Worm (Caenorhabditis elegans) whole organism, mixed stage, embryonic: ENCODE measurements around the gene M03C11.9.
A peak's percentile ranks its signal among the peaks of the same experiment; 100 is the strongest.

Source experiments
- M03D4.4 ChIP-seq: sonication (generic microtip); optimal IDR thresholded peaks from 2 replicates; lab custom pipeline; 2017; ENCODE audit warnings: mild to moderate bottlenecking, missing genetic modification characterization, missing compliant biosample characterization
- bed-3 ChIP-seq: fragments of 200-800 bp; sonication (Bioruptor generic); optimal IDR thresholded peaks from 3 replicates; lab custom pipeline; 2018; ENCODE audit warnings: mild to moderate bottlenecking, missing genetic modification characterization, moderate library complexity, missing compliant biosample characterization
- blmp-1 ChIP-seq: fragments of 150-350 bp; optimal IDR thresholded peaks from 2 replicates; lab custom pipeline; 2014; ENCODE audit warnings: missing biosample characterization, missing genetic modification characterization
- ceh-43 ChIP-seq: fragments of 200-800 bp; sonication (Bioruptor generic); optimal IDR thresholded peaks from 2 replicates; lab custom pipeline; 2018; ENCODE audit warnings: mild to moderate bottlenecking, missing genetic modification characterization, moderate library complexity, missing compliant biosample characterization
- ceh-83 ChIP-seq: fragments of 200-800 bp; sonication (Bioruptor generic); optimal IDR thresholded peaks from 2 replicates; lab custom pipeline; 2018; ENCODE audit warnings: mild to moderate bottlenecking, missing genetic modification characterization, missing compliant biosample characterization
- ces-1 ChIP-seq: fragments of 150-350 bp; optimal IDR thresholded peaks from 2 replicates; lab custom pipeline; 2014; ENCODE audit warnings: missing biosample characterization, missing genetic modification reagents, missing genetic modification characterization
- cnd-1 ChIP-seq: fragments of 200-800 bp; sonication (Bioruptor generic); optimal IDR thresholded peaks from 2 replicates; lab custom pipeline; 2018; ENCODE audit warnings: mild to moderate bottlenecking, missing genetic modification characterization, missing compliant biosample characterization
- drap-1 ChIP-seq: fragments of 200-800 bp; sonication (Bioruptor generic); optimal IDR thresholded peaks from 3 replicates; lab custom pipeline; 2018; ENCODE audit warnings: mild to moderate bottlenecking, missing genetic modification characterization, missing compliant biosample characterization
- elt-1 ChIP-seq: sonication (generic microtip); optimal IDR thresholded peaks from 2 replicates; lab custom pipeline; 2017; ENCODE audit warnings: missing genetic modification characterization, mild to moderate bottlenecking, missing compliant biosample characterization, antibody characterized with exemption, moderate library complexity, borderline replicate concordance; ENCODE audit not compliant: insufficient read depth
- elt-3 ChIP-seq: fragments of 150-350 bp; optimal IDR thresholded peaks from 2 replicates; lab custom pipeline; 2014; ENCODE audit warnings: missing biosample characterization, missing genetic modification characterization
- flh-1 ChIP-seq: fragments of 200-800 bp; sonication (Bioruptor generic); optimal IDR thresholded peaks from 2 replicates; lab custom pipeline; 2018; ENCODE audit warnings: mild to moderate bottlenecking, missing genetic modification characterization, moderate library complexity, missing compliant biosample characterization
- ham-2 ChIP-seq: fragments of 200-800 bp; sonication (Bioruptor generic); optimal IDR thresholded peaks from 2 replicates; lab custom pipeline; 2018; ENCODE audit warnings: mild to moderate bottlenecking, missing genetic modification characterization, missing compliant biosample characterization
- hlh-1 ChIP-seq: fragments of 150-350 bp; optimal IDR thresholded peaks from 2 replicates; lab custom pipeline; 2014; ENCODE audit warnings: missing biosample characterization, missing genetic modification reagents, missing genetic modification characterization
- lin-13 ChIP-seq: fragments of 150-350 bp; optimal IDR thresholded peaks from 2 replicates; lab custom pipeline; 2014; ENCODE audit warnings: missing biosample characterization, missing genetic modification characterization
- lin-32 ChIP-seq: fragments of 200-800 bp; sonication (Bioruptor generic); optimal IDR thresholded peaks from 2 replicates; lab custom pipeline; 2018; ENCODE audit warnings: mild to moderate bottlenecking, missing genetic modification characterization, missing compliant biosample characterization
- lsy-2 ChIP-seq: fragments of 150-350 bp; optimal IDR thresholded peaks from 2 replicates; lab custom pipeline; 2014; ENCODE audit warnings: missing biosample characterization, missing genetic modification characterization
- mab-5 ChIP-seq: fragments of 150-350 bp; optimal IDR thresholded peaks from 2 replicates; lab custom pipeline; 2014; ENCODE audit warnings: missing biosample characterization, missing genetic modification characterization
- mep-1 ChIP-seq: fragments of 150-350 bp; optimal IDR thresholded peaks from 2 replicates; lab custom pipeline; 2017; ENCODE audit warnings: missing biosample characterization, missing genetic modification reagents, missing genetic modification characterization, inconsistent platforms
- mls-2 ChIP-seq: sonication (generic microtip); optimal IDR thresholded peaks from 2 replicates; lab custom pipeline; 2016; ENCODE audit warnings: mild to moderate bottlenecking, missing genetic modification characterization, moderate library complexity, missing compliant biosample characterization
- nhr-2 ChIP-seq: fragments of 150-350 bp; optimal IDR thresholded peaks from 2 replicates; lab custom pipeline; 2014; ENCODE audit warnings: missing biosample characterization, missing genetic modification characterization
- nhr-237 ChIP-seq: fragments of 150-350 bp; optimal IDR thresholded peaks from 2 replicates; lab custom pipeline; 2014; ENCODE audit warnings: missing biosample characterization, missing genetic modification characterization
- nhr-28 ChIP-seq: fragments of 150-350 bp; optimal IDR thresholded peaks from 2 replicates; lab custom pipeline; 2014; ENCODE audit warnings: missing biosample characterization, missing genetic modification characterization
- nhr-76 ChIP-seq: sonication (generic microtip); optimal IDR thresholded peaks from 2 replicates; lab custom pipeline; 2017; ENCODE audit warnings: missing biosample characterization, missing genetic modification characterization
- pha-4 ChIP-seq: fragments of 150-350 bp; optimal IDR thresholded peaks from 2 replicates; lab custom pipeline; 2018; ENCODE audit warnings: missing biosample characterization, missing genetic modification reagents, missing genetic modification characterization
- sem-2 ChIP-seq: fragments of 200-800 bp; sonication (Bioruptor generic); optimal IDR thresholded peaks from 2 replicates; lab custom pipeline; 2018; ENCODE audit warnings: mild to moderate bottlenecking, missing genetic modification characterization, missing compliant biosample characterization
- snpc-4 ChIP-seq: fragments of 150-350 bp; optimal IDR thresholded peaks from 2 replicates; lab custom pipeline; 2014; ENCODE audit warnings: missing biosample characterization, missing genetic modification characterization
- sptf-1 ChIP-seq: sonication (generic microtip); optimal IDR thresholded peaks from 2 replicates; lab custom pipeline; 2017; ENCODE audit warnings: mild to moderate bottlenecking, missing genetic modification characterization, moderate library complexity, missing compliant biosample characterization
- tbx-8 ChIP-seq: fragments of 200-800 bp; sonication (Bioruptor generic); optimal IDR thresholded peaks from 2 replicates; lab custom pipeline; 2018; ENCODE audit warnings: mild to moderate bottlenecking, missing genetic modification characterization, moderate library complexity, missing compliant biosample characterization
- unc-120 ChIP-seq: sonication (generic microtip); optimal IDR thresholded peaks from 2 replicates; lab custom pipeline; 2017; ENCODE audit warnings: missing genetic modification characterization, missing compliant biosample characterization; ENCODE audit not compliant: poor library complexity, severe bottlenecking
- unc-39 ChIP-seq: fragments of 150-350 bp; optimal IDR thresholded peaks from 2 replicates; lab custom pipeline; 2014; ENCODE audit warnings: missing biosample characterization, missing genetic modification characterization
- zip-8 ChIP-seq: fragments of 150-350 bp; optimal IDR thresholded peaks from 2 replicates; lab custom pipeline; 2014; ENCODE audit warnings: missing biosample characterization, missing genetic modification characterization
- ztf-11 ChIP-seq: fragments of 150-350 bp; optimal IDR thresholded peaks from 2 replicates; lab custom pipeline; 2014; ENCODE audit warnings: missing biosample characterization, missing genetic modification characterization

Gene M03C11.9

DNA sequence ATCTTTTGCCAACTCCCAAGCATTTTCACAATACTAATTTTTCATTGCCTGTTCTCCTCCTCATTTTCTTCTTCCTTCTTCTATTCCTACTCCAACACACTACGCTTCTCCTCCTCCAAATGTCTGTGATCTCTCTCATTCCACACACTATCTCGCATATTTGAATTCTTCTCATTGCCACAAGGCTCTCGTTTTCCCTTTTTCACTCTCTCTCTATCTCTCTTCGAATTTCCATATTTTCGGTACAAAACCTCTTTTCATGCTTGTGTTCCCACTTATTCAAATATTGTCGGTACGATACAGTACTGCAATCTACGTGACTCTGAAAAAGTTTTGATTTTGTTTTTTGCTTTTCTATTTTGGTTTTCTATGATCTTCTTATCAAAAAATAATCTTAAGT lies 10.9 kb downstream of the M03C11.9 start:
- no peak for TF ChIP-seq blmp-1 (tag; lab: Kevin White, UChicago)
- TF ChIP-seq nhr-237 (tag; lab: Kevin White, UChicago) = peak; percentile 0
- TF ChIP-seq ceh-83 (GFP tag; lab: Kevin White, UChicago) = no peak
- no peak for TF ChIP-seq lsy-2 (tag; lab: Kevin White, UChicago)
- no peak for TF ChIP-seq zip-8
- TF ChIP-seq pha-4 (tag; lab: Kevin White, UChicago) = no peak
- TF ChIP-seq unc-120 = peak; percentile 8
- no peak for TF ChIP-seq lin-13 (tag; lab: Kevin White, UChicago)
- TF ChIP-seq ces-1 (GFP tag; lab: Kevin White, UChicago) = peak; percentile 57
- TF ChIP-seq bed-3 (GFP tag; lab: Kevin White, UChicago) = no peak
- no peak for TF ChIP-seq M03D4.4 (tag; lab: Kevin White, UChicago)
- no peak for TF ChIP-seq sem-2 (GFP tag; lab: Kevin White, UChicago)
- no peak for TF ChIP-seq snpc-4
- TF ChIP-seq ham-2 (GFP tag; lab: Kevin White, UChicago) = no peak
- TF ChIP-seq drap-1 (GFP tag; lab: Kevin White, UChicago) = no peak

DNA sequence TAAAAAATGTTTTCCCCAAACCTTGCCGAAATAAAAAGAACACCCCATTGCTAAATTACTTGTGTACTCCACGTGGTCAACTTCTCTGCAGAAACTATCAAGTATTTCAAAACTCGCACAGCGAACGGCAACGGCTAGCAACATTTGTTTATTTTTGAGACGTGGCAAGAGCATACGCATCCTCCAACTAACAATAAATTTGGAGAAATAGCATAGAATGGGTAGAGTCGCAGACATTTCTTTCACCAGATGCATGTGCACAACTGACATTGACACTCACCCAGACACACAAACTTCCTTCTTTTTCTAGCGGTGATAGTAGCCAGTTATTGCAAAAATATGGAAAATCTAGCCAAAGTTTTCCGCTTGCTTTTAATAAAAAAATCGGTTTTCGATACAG lies 11.9 kb downstream of the M03C11.9 start:
- TF ChIP-seq unc-39 (tag; lab: Kevin White, UChicago) (no peak), drap-1 (GFP tag; lab: Kevin White, UChicago) (no peak), bed-3 (GFP tag; lab: Kevin White, UChicago) (no peak), lin-13 (tag; lab: Kevin White, UChicago) (no peak), blmp-1 (tag; lab: Kevin White, UChicago) (no peak), hlh-1 (tag; lab: Kevin White, UChicago) (no peak), nhr-2 (tag; lab: Kevin White, UChicago) (no peak), mab-5 (tag; lab: Kevin White, UChicago) (no peak), M03D4.4 (tag; lab: Kevin White, UChicago) (no peak), tbx-8 (GFP tag; lab: Kevin White, UChicago) (no peak), mep-1 (tag; lab: Kevin White, UChicago) (no peak), flh-1 (GFP tag; lab: Kevin White, UChicago) (no peak), sptf-1 (tag; lab: Kevin White, UChicago) (no peak), ham-2 (GFP tag; lab: Kevin White, UChicago) (no peak), mls-2 (tag; lab: Kevin White, UChicago) (no peak), nhr-76 (tag; lab: Kevin White, UChicago) (no peak), ceh-43 (GFP tag; lab: Kevin White, UChicago) (no peak)

- TF ChIP-seq mep-1 (tag; lab: Kevin White, UChicago) = no peak
- TF ChIP-seq ceh-43 (GFP tag; lab: Kevin White, UChicago) = no peak
- TF ChIP-seq elt-3 (tag; lab: Kevin White, UChicago) = no peak
- TF ChIP-seq nhr-28 (tag; lab: Kevin White, UChicago) = no peak
- no peak for TF ChIP-seq zip-8
- TF ChIP-seq lin-13 (tag; lab: Kevin White, UChicago) = no peak
- TF ChIP-seq ceh-83 (GFP tag; lab: Kevin White, UChicago) = no peak
- TF ChIP-seq tbx-8 (GFP tag; lab: Kevin White, UChicago) = no peak
- TF ChIP-seq elt-1 (tag; lab: Kevin White, UChicago) = no peak
- TF ChIP-seq blmp-1 (tag; lab: Kevin White, UChicago) = no peak
- TF ChIP-seq unc-39 (tag; lab: Kevin White, UChicago) = no peak
- TF ChIP-seq sptf-1 (tag; lab: Kevin White, UChicago) = no peak
- no peak for TF ChIP-seq mls-2 (tag; lab: Kevin White, UChicago)
- TF ChIP-seq mab-5 (tag; lab: Kevin White, UChicago) = no peak
Observed at ce11 chrIII:10378899-10379298, 12.6 kb downstream of the M03C11.9 start.

DNA sequence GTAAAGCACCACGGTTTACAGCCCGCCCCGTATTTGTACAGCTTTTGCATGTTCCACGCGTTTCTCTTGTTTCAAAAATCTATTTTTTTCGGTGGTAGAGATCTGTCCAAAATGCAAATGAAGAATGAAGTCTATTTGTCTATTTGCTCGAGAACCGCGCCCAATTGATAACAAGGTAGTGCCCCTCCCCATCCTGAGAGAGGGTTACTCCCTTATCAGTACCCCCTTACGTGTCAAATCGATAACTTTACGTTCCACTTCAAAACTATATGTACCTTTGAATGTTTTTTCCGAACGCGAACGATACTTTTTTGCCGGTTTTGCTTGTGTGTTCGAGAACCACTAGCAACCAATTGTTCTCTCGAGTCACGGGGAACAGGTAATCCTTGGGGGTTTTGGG lies 15.5 kb downstream of the M03C11.9 start:
- no peak for TF ChIP-seq ces-1 (GFP tag; lab: Kevin White, UChicago)
- no peak for TF ChIP-seq nhr-2 (tag; lab: Kevin White, UChicago)
- no peak for TF ChIP-seq snpc-4
- no peak for TF ChIP-seq lin-32 (GFP tag; lab: Kevin White, UChicago)
- no peak for TF ChIP-seq ztf-11 (tag; lab: Kevin White, UChicago)
- no peak for TF ChIP-seq cnd-1 (tag; lab: Kevin White, UChicago)
- no peak for TF ChIP-seq sptf-1 (tag; lab: Kevin White, UChicago)
- TF ChIP-seq nhr-76 (tag; lab: Kevin White, UChicago) = no peak
- TF ChIP-seq ceh-43 (GFP tag; lab: Kevin White, UChicago) = no peak
- no peak for TF ChIP-seq unc-120
- no peak for TF ChIP-seq sem-2 (GFP tag; lab: Kevin White, UChicago)
